Worm (Caenorhabditis elegans) whole organism, late embryonic: ENCODE data around the gene abhd-5.1.

Source experiments
- ama-1 ChIP-seq: fragments of 150-350 bp; optimal IDR thresholded peaks from 2 replicates; lab custom pipeline; 2014
- ceh-48 ChIP-seq: sonication (generic microtip); optimal IDR thresholded peaks from 2 replicates; lab custom pipeline; 2016; ENCODE audit warnings: missing genetic modification characterization, inconsistent platforms, missing compliant biosample characterization
- elt-4 ChIP-seq: sonication (generic microtip); optimal IDR thresholded peaks from 2 replicates; lab custom pipeline; 2016; ENCODE audit warnings: missing genetic modification characterization, missing compliant biosample characterization
- nhr-11 ChIP-seq: fragments of 150-350 bp; optimal IDR thresholded peaks from 2 replicates; lab custom pipeline; 2014; ENCODE audit warnings: missing biosample characterization, missing genetic modification characterization
- pag-3 ChIP-seq: sonication (generic microtip); optimal IDR thresholded peaks from 2 replicates; lab custom pipeline; 2016; ENCODE audit warnings: missing compliant biosample characterization, missing genetic modification characterization, borderline replicate concordance
- pha-4 ChIP-seq: fragments of 150-350 bp; optimal IDR thresholded peaks from 2 replicates; lab custom pipeline; 2018; ENCODE audit warnings: missing biosample characterization, missing genetic modification reagents, missing genetic modification characterization
- unc-3 ChIP-seq, 2 experiments: fragments of 200-800 bp in 1 of 2; sonication (Bioruptor generic) in 1 of 2; sonication (generic microtip) in 1 of 2; conservative IDR thresholded peaks in 1 of 2; optimal IDR thresholded peaks in 1 of 2; 2 replicates each; pipeline versions ENCODE4 v1.3.6 to Lab custom; 2016 to 2022; ENCODE audit warnings: missing compliant biosample characterization in 2 of 2, missing genetic modification characterization in 2 of 2, missing genetic modification reagents in 1 of 2
- unc-55 ChIP-seq: sonication (generic microtip); optimal IDR thresholded peaks from 2 replicates; lab custom pipeline; 2017; ENCODE audit warnings: missing biosample characterization, missing genetic modification reagents, missing genetic modification characterization

ce11 chrV:4890781-4891180 is 43.3 kb downstream of the abhd-5.1 start:
- TF ChIP-seq pha-4 (tag; lab: Kevin White, UChicago) (no peak), ceh-48 (tag; lab: Kevin White, UChicago) (no peak), unc-55 (GFP tag; lab: Kevin White, UChicago) (no peak), ama-1 (no peak), elt-4 (tag; lab: Kevin White, UChicago) (no peak), nhr-11 (tag; lab: Kevin White, UChicago) (no peak), pag-3 (no peak), unc-3 (GFP tag; conservative IDR thresholded peaks at IDR 0.05; lab: Robert Waterston, UW) (no peak), unc-3 (tag; optimal IDR thresholded peaks at IDR 0.05; lab: Kevin White, UChicago) (no peak)
